Worm (Caenorhabditis elegans) whole organism, L3 larva: Measurements from ENCODE around the gene gcn-1.

Experiments used
- R02D3.7 ChIP-seq: fragments of 150-350 bp; optimal IDR thresholded peaks from 2 replicates; lab custom pipeline; 2014; ENCODE audit warnings: missing biosample characterization, missing genetic modification characterization
- ZK546.5 ChIP-seq: sonication (generic microtip); optimal IDR thresholded peaks from 2 replicates; lab custom pipeline; 2017; ENCODE audit warnings: missing biosample characterization, missing genetic modification characterization
- ama-1 ChIP-seq: fragments of 150-350 bp; optimal IDR thresholded peaks from 2 replicates; lab custom pipeline; 2018
- ceh-16 ChIP-seq: sonication (generic microtip); optimal IDR thresholded peaks from 2 replicates; lab custom pipeline; 2017; ENCODE audit warnings: missing biosample characterization, missing genetic modification characterization
- ceh-28 ChIP-seq: fragments of 150-350 bp; optimal IDR thresholded peaks from 2 replicates; lab custom pipeline; 2014; ENCODE audit warnings: missing biosample characterization, missing genetic modification reagents, missing genetic modification characterization
- ceh-82 ChIP-seq: fragments of 150-350 bp; optimal IDR thresholded peaks from 2 replicates; lab custom pipeline; 2014; ENCODE audit warnings: missing biosample characterization, missing genetic modification characterization
- ceh-9 ChIP-seq: sonication (generic microtip); optimal IDR thresholded peaks from 2 replicates; lab custom pipeline; 2018; ENCODE audit warnings: missing biosample characterization, missing genetic modification characterization
- daf-12 ChIP-seq: fragments of 150-350 bp; optimal IDR thresholded peaks from 2 replicates; lab custom pipeline; 2014; ENCODE audit warnings: missing biosample characterization, missing genetic modification reagents, missing genetic modification characterization
- egl-27 ChIP-seq: sonication (generic microtip); optimal IDR thresholded peaks from 4 replicates; lab custom pipeline; 2017; ENCODE audit warnings: missing biosample characterization, missing genetic modification reagents, missing genetic modification characterization
- egl-5 ChIP-seq: fragments of 150-350 bp; optimal IDR thresholded peaks from 2 replicates; lab custom pipeline; 2017; ENCODE audit warnings: missing biosample characterization, missing genetic modification reagents, missing genetic modification characterization, inconsistent platforms
- elt-1 ChIP-seq: fragments of 150-350 bp; optimal IDR thresholded peaks from 2 replicates; lab custom pipeline; 2014; ENCODE audit warnings: missing biosample characterization, missing genetic modification characterization
- elt-2 ChIP-seq: sonication (generic microtip); optimal IDR thresholded peaks from 2 replicates; lab custom pipeline; 2016; ENCODE audit warnings: missing genetic modification reagents, mild to moderate bottlenecking, missing genetic modification characterization, missing compliant biosample characterization
- elt-3 ChIP-seq, 3 experiments: fragments of 150-350 bp in 1 of 3; sonication (generic microtip) in 2 of 3; optimal IDR thresholded peaks; 2 replicates in 2 of 3; 4 replicates in 1 of 3; lab custom pipeline; 2014 to 2017; ENCODE audit warnings: missing biosample characterization in 3 of 3, missing genetic modification characterization in 3 of 3
- eor-1 ChIP-seq, 2 experiments: fragments of 150-350 bp; optimal IDR thresholded peaks; 2 replicates each; lab custom pipeline; 2014 to 2018; ENCODE audit warnings: missing biosample characterization in 2 of 2, missing genetic modification characterization in 2 of 2
- fkh-10 ChIP-seq: sonication (generic microtip); optimal IDR thresholded peaks from 2 replicates; lab custom pipeline; 2017; ENCODE audit warnings: missing biosample characterization, missing genetic modification reagents, missing genetic modification characterization
- fkh-2 ChIP-seq: fragments of 150-350 bp; optimal IDR thresholded peaks from 2 replicates; lab custom pipeline; 2014; ENCODE audit warnings: missing biosample characterization, missing genetic modification reagents, missing genetic modification characterization
- hmg-11 ChIP-seq: sonication (generic microtip); optimal IDR thresholded peaks from 2 replicates; lab custom pipeline; 2016; ENCODE audit warnings: missing genetic modification characterization, missing compliant biosample characterization
- jun-1 ChIP-seq: fragments of 150-350 bp; optimal IDR thresholded peaks from 2 replicates; lab custom pipeline; 2014; ENCODE audit warnings: missing biosample characterization, missing genetic modification reagents, missing genetic modification characterization
- lin-15B ChIP-seq: fragments of 150-350 bp; optimal IDR thresholded peaks from 2 replicates; lab custom pipeline; 2014; ENCODE audit warnings: missing biosample characterization, missing genetic modification characterization
- lin-39 ChIP-seq: fragments of 150-350 bp; optimal IDR thresholded peaks from 2 replicates; lab custom pipeline; 2018; ENCODE audit warnings: missing biosample characterization, missing genetic modification reagents, missing genetic modification characterization
- lsy-12 ChIP-seq: sonication (generic microtip); optimal IDR thresholded peaks from 2 replicates; lab custom pipeline; 2016; ENCODE audit warnings: mild to moderate bottlenecking, missing genetic modification characterization, missing compliant biosample characterization
- mdl-1 ChIP-seq: fragments of 150-350 bp; optimal IDR thresholded peaks from 2 replicates; lab custom pipeline; 2014; ENCODE audit warnings: missing biosample characterization, missing genetic modification characterization
- mml-1 ChIP-seq: fragments of 150-350 bp; sonication (generic microtip); optimal IDR thresholded peaks from 3 replicates; lab custom pipeline; 2014; ENCODE audit warnings: missing biosample characterization, missing genetic modification characterization
- nfya-1 ChIP-seq: sonication (generic microtip); optimal IDR thresholded peaks from 2 replicates; lab custom pipeline; 2017; ENCODE audit warnings: missing genetic modification characterization, mild to moderate bottlenecking, missing compliant biosample characterization, antibody characterized with exemption, moderate library complexity; ENCODE audit not compliant: insufficient read depth
- nhr-12 ChIP-seq: fragments of 150-350 bp; optimal IDR thresholded peaks from 2 replicates; lab custom pipeline; 2014; ENCODE audit warnings: missing biosample characterization, missing genetic modification characterization
- nhr-237 ChIP-seq: fragments of 150-350 bp; optimal IDR thresholded peaks from 2 replicates; lab custom pipeline; 2014; ENCODE audit warnings: missing biosample characterization, missing genetic modification characterization
- nhr-28 ChIP-seq: fragments of 150-350 bp; optimal IDR thresholded peaks from 2 replicates; lab custom pipeline; 2014; ENCODE audit warnings: missing biosample characterization, missing genetic modification characterization
- nhr-67 ChIP-seq: fragments of 150-350 bp; optimal IDR thresholded peaks from 2 replicates; lab custom pipeline; 2014; ENCODE audit warnings: missing biosample characterization, missing genetic modification characterization
- nhr-76 ChIP-seq: fragments of 150-350 bp; sonication (generic microtip); optimal IDR thresholded peaks from 5 replicates; lab custom pipeline; 2014; ENCODE audit warnings: missing biosample characterization, missing genetic modification characterization
- nhr-77 ChIP-seq: fragments of 150-350 bp; optimal IDR thresholded peaks from 2 replicates; lab custom pipeline; 2014; ENCODE audit warnings: missing biosample characterization, missing genetic modification characterization
- pha-4 ChIP-seq: fragments of 150-350 bp; optimal IDR thresholded peaks from 2 replicates; lab custom pipeline; 2014; ENCODE audit warnings: missing biosample characterization, missing genetic modification reagents, missing genetic modification characterization
- pqm-1 ChIP-seq: fragments of 150-350 bp; optimal IDR thresholded peaks from 2 replicates; lab custom pipeline; 2017; ENCODE audit warnings: missing biosample characterization, missing genetic modification characterization, inconsistent platforms
- sea-2 ChIP-seq: fragments of 150-350 bp; sonication (generic microtip); optimal IDR thresholded peaks from 4 replicates; lab custom pipeline; 2014; ENCODE audit warnings: missing biosample characterization, missing genetic modification reagents, missing genetic modification characterization
- skn-1 ChIP-seq: fragments of 150-350 bp; optimal IDR thresholded peaks from 2 replicates; lab custom pipeline; 2014; ENCODE audit warnings: missing biosample characterization, missing genetic modification characterization
- snpc-4 ChIP-seq: fragments of 150-350 bp; optimal IDR thresholded peaks from 2 replicates; lab custom pipeline; 2014; ENCODE audit warnings: missing biosample characterization, missing genetic modification characterization
- tbx-2 ChIP-seq: sonication (generic microtip); optimal IDR thresholded peaks from 2 replicates; lab custom pipeline; 2016; ENCODE audit warnings: mild to moderate bottlenecking, missing genetic modification characterization, missing compliant biosample characterization
- unc-62 ChIP-seq: fragments of 150-350 bp; sonication (generic microtip); optimal IDR thresholded peaks from 4 replicates; lab custom pipeline; 2014; ENCODE audit warnings: missing biosample characterization, missing genetic modification reagents, missing genetic modification characterization
- zag-1 ChIP-seq: fragments of 150-350 bp; optimal IDR thresholded peaks from 2 replicates; lab custom pipeline; 2014; ENCODE audit warnings: missing biosample characterization, missing genetic modification characterization
- ztf-4 ChIP-seq: fragments of 150-350 bp; optimal IDR thresholded peaks from 2 replicates; lab custom pipeline; 2014; ENCODE audit warnings: missing biosample characterization, missing genetic modification characterization

The gcn-1 gene

DNA sequence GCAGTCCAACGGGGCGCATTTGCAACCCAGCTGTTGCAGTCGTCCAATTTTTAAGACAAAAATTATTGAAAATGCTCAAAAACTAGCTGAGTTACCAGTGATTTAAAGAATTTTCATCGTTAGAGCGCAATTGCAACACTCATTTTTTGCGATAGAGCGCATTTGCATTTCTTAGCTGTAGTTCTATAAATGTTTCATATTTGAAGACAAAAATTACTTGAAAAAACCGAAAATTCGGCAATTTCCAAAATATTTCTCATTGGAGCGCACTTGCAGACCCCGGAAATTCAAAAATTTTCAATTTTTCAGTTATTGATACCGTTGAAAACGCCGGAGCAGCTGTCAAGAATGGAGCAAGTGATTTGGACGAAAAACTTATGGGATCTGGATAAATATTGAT lies 39.7 kb upstream of the gcn-1 start:
- TF ChIP-seq skn-1 (tag; lab: Kevin White, UChicago) (no peak), nhr-76 (no peak), lin-39 (tag; lab: Kevin White, UChicago) (no peak), nhr-12 (tag; lab: Kevin White, UChicago) (no peak), sea-2 (GFP tag; lab: Kevin White, UChicago) (no peak), egl-27 (no peak), nhr-67 (tag; lab: Kevin White, UChicago) (no peak), elt-2 (tag; lab: Kevin White, UChicago) (no peak), elt-1 (tag; lab: Kevin White, UChicago) (no peak), fkh-10 (GFP tag; lab: Kevin White, UChicago) (no peak), daf-12 (tag; lab: Kevin White, UChicago) (no peak), mdl-1 (no peak), zag-1 (tag; lab: Kevin White, UChicago) (no peak), elt-3 (tag; optimal IDR thresholded peaks at IDR 0.05; lab: Kevin White, UChicago) (no peak), eor-1 (tag; optimal IDR thresholded peaks at IDR 0.05; lab: Kevin White, UChicago) (no peak), snpc-4 (no peak), lsy-12 (tag; lab: Kevin White, UChicago) (no peak), ceh-28 (no peak), lin-15B (tag; lab: Kevin White, UChicago) (no peak)

DNA sequence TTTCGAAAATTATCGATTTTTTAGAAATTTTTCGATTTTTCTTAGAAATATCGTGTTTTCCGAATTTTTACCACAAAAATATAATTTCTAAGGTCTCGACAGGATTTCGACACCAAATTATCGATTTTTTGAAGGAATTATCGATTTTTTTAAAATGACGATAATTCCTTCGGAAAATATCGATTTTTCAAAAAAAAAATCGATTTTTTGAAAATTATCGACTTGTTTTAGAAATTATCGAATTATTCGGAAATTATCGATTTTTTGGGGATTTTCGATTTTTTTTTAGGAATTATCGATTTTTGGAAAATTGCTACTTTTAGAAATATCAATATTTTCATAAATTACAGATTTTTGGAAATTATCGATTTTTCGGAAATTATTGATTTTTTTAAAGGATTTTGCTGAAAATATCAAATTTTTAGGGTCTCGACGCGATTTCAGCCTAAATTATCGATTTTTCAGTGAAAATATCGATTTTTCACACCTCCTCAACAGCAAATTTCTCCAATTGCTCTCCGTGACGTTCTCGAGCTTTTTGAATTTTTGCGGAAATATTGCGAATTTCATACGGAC lies 39.1 kb upstream of the gcn-1 start:
- TF ChIP-seq mml-1 (tag; lab: Kevin White, UChicago) = no peak
- no peak for TF ChIP-seq egl-5
- no peak for TF ChIP-seq unc-62 (GFP tag; lab: Kevin White, UChicago)
- TF ChIP-seq ceh-28 = peak; percentile 99
- no peak for TF ChIP-seq snpc-4
- no peak for TF ChIP-seq ZK546.5 (tag; lab: Kevin White, UChicago)
- TF ChIP-seq nhr-237 (tag; lab: Kevin White, UChicago) = no peak
- no peak for TF ChIP-seq lin-39 (tag; lab: Kevin White, UChicago)

DNA sequence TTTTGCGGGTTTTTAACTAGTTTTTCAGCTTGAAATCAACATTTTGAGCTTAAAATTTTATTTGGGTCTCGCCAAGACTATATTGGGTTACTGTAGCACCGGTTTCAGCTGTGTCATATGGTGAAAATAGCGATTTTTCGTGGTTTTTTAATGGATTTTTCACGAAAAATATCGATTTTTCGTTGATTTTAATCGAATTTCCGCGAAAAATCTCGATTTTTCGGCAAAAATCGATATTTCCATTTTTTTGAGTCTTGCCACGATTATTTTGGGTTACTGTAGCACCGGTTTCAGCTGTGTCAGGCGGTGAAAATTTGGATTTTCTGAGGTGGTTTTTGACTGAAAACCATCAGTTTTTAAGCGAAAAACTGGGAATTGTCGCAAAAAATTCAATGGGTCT lies 36.4 kb upstream of the gcn-1 start:
- TF ChIP-seq ZK546.5 (tag; lab: Kevin White, UChicago) (no peak), ceh-28 (peak; percentile 54)
- TF ChIP-seq, all 47 proteins: peak for 1

DNA sequence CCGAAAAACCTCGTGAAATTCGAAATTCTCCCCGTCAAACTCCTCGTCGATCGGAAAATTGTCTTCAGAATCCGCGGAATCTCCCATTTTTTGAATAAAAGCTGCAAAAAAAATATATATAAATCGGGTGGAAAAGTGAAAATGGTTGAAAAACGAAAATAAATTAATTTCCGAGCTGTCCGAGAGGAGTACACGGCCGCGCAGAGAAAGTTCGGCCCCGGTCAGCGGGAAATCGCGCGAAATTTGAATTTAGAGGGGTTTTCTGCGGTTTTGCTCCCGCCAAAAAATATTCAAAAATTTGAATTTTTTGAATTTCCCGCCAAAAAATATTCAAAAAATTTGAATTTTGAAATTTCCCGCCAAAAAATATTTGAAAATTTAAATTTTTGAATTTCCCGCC lies 34.9 kb upstream of the gcn-1 start, which contains the start of gene Y48G9A.11:
TSS of gene Y48G9A.11 (minus strand) at position 101 of the 400 bp plus-strand sequence.
- TF ChIP-seq nhr-76 = no peak
- no peak for TF ChIP-seq nfya-1
- no peak for TF ChIP-seq ama-1
- TF ChIP-seq tbx-2 (tag; lab: Kevin White, UChicago) = no peak
- no peak for TF ChIP-seq unc-62 (GFP tag; lab: Kevin White, UChicago)
- no peak for TF ChIP-seq egl-5
- TF ChIP-seq R02D3.7 (tag; lab: Kevin White, UChicago) = no peak
- no peak for TF ChIP-seq ceh-82
- no peak for TF ChIP-seq pqm-1 (tag; lab: Kevin White, UChicago)
- no peak for TF ChIP-seq ceh-9
- no peak for TF ChIP-seq ceh-16 (tag; lab: Kevin White, UChicago)
- no peak for TF ChIP-seq eor-1 (tag; optimal IDR thresholded peaks at IDR 0.05; lab: Kevin White, UChicago)
- TF ChIP-seq hmg-11 (tag; lab: Kevin White, UChicago) = no peak
- TF ChIP-seq fkh-2 (tag; lab: Kevin White, UChicago) = no peak
- no peak for TF ChIP-seq pha-4 (tag; lab: Kevin White, UChicago)
- TF ChIP-seq ztf-4 (tag; lab: Kevin White, UChicago) = no peak

DNA sequence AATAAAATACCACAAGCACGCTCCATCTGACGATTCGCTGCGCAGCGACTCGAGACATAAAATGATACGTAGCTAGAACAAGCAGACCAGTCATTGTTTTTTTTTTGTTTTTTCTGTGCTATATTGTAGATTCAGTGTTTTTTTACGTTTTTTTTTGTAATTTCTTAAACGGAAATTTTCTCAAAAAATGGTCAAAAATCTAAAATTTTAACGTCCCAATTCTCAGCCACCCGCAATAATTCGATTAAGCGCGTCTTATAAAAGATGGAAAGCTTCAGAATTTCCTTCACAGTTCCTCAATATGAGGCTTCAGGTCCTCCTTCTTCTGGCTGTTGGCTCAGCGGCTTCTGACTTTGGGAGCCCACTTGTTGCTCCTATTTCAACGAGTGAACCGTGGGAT lies 34.2 kb upstream of the gcn-1 start, which contains the start of gene Y48G9A.6:
TSS of gene Y48G9A.6 (plus strand) at position 301 of the 400 bp plus-strand sequence.
- no peak for TF ChIP-seq lin-39 (tag; lab: Kevin White, UChicago)
- TF ChIP-seq hmg-11 (tag; lab: Kevin White, UChicago) = no peak
- no peak for TF ChIP-seq fkh-10 (GFP tag; lab: Kevin White, UChicago)
- no peak for TF ChIP-seq egl-5
- no peak for TF ChIP-seq nhr-76
- TF ChIP-seq ceh-28 = no peak
- no peak for TF ChIP-seq skn-1 (tag; lab: Kevin White, UChicago)
- TF ChIP-seq nhr-28 (tag; lab: Kevin White, UChicago) = no peak
- TF ChIP-seq jun-1 (tag; lab: Kevin White, UChicago) = no peak
- TF ChIP-seq snpc-4 = no peak
- TF ChIP-seq elt-3 (tag; optimal IDR thresholded peaks at IDR 0.05; lab: Kevin White, UChicago) = no peak
- no peak for TF ChIP-seq nhr-77 (tag; lab: Kevin White, UChicago)
- TF ChIP-seq nhr-237 (tag; lab: Kevin White, UChicago) = no peak
- no peak for TF ChIP-seq tbx-2 (tag; lab: Kevin White, UChicago)
- TF ChIP-seq ZK546.5 (tag; lab: Kevin White, UChicago) = no peak
- no peak for TF ChIP-seq daf-12 (tag; lab: Kevin White, UChicago)
- no peak for TF ChIP-seq nhr-67 (tag; lab: Kevin White, UChicago)
